Fruit fly (Drosophila melanogaster): Measurements from ENCODE around the gene CG17744.

DNA sequence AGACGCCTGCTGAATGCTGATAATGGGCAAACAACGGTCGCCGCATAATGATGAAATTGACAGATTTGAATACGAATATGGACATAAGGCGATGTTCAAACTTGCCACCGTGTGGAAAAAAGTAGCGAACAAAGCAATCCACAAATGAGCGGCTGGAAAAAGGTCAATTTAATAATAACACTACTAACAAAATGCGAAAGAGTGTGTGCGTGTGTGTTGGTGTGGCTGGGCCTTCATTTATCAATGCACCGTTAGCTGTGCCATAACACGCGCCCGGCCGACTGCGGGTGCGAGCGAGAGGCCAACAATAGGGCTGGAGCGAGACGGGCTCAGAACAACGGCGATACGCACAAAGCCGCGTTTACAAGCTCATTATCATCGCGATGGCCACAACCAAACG, 50.7 kb downstream of the CG17744 start:
- TF ChIP-seq CTCF (optimal IDR thresholded peaks at IDR 0.05) (no peak), CG8478 (optimal IDR thresholded peaks at IDR 0.05) (no peak)
